Worm (Caenorhabditis elegans): ENCODE measurements around the gene cyb-1.

ce11 chrIV:10766071-10766470, 31.1 kb downstream of the cyb-1 start:
- TF ChIP-seq ztf-11 (tag; optimal IDR thresholded peaks at IDR 0.05) (no peak), tbx-2 (tag; optimal IDR thresholded peaks at IDR 0.05) (no peak), snu-23 (GFP tag; optimal IDR thresholded peaks at IDR 0.05) (no peak), elt-2 (tag; optimal IDR thresholded peaks at IDR 0.05) (no peak), fos-1 (tag; optimal IDR thresholded peaks at IDR 0.05) (no peak), grh-1 (GFP tag; IDR thresholded peaks at IDR 0.05) (no peak)
